Fruit fly (Drosophila melanogaster) Kc167 (cell line): ENCODE measurements around the gene CG33658.

Experiments
- Sin3A ChIP-seq: fragments of >200 bp; optimal IDR thresholded peaks from 2 replicates; lab custom pipeline; 2018; ENCODE audit warnings: missing external identifiers
- insv ChIP-seq: fragments of >200 bp; optimal IDR thresholded peaks from 3 replicates; lab custom pipeline; 2018; ENCODE audit warnings: missing external identifiers

DNA sequence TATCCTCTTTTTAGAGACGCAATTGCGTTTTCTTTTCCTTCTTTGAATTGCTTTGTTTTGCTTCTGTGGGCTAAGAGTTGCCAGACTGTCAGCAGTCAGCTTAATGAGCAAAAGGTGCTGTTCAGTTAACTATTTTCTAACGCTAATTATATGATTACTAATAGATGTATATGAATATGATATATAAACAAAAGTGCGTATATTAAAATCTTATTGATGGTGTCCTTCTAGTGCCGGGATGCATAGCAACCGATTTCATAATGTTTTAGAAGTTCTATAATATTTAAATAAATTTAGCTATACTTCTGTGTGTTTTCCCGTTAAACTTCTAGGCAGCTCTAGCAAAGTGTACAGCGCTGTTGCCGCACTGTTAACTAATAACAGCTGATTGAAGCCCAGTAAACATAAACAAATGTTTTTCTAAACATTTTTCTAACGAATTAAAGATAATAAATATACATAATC, 11.0 kb downstream of the CG33658 start, which contains the start of the genes Kaz and CG43273:
- no peak for TF ChIP-seq Sin3A (lab: Kevin White, UChicago)
- no peak for TF ChIP-seq insv (lab: Kevin White, UChicago)
